Worm (Caenorhabditis elegans): ENCODE results near the gene vha-5.

DNA sequence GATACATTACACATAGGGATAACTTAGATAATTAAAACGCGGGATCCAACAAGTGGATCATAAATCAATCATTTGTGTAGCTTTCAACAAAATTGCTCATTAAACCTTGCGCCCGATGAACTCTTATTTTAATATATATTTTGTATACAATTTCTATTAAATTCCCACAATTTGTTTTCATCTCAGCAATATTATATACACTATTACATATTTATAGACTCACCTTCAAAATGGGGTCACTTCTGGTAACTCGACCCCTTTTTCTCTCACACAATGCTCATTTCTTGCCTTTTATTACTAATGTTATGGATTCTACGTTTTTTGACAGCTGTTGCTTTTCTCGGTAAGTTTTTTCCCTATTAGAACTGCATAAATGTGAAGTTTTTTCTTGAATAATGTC, 35.9 kb downstream of the vha-5 start, which contains the start of gene lgc-6:
- TF ChIP-seq him-1 (tag; optimal IDR thresholded peaks at IDR 0.05), result no peak
- TF ChIP-seq W03F9.2 (tag; optimal IDR thresholded peaks at IDR 0.05), result no peak
- no peak for TF ChIP-seq dao-5 (tag; optimal IDR thresholded peaks at IDR 0.05)

Measured in whole organism, L4/young adult.